Worm (Caenorhabditis elegans) whole organism, L2 larva: Measurements from ENCODE around the gene Y43F8B.20.

Experiments used
- R02D3.7 ChIP-seq: fragments of 150-350 bp; optimal IDR thresholded peaks from 2 replicates; lab custom pipeline; 2014; ENCODE audit warnings: missing biosample characterization, missing genetic modification characterization
- ZK546.5 ChIP-seq: sonication (generic microtip); optimal IDR thresholded peaks from 2 replicates; lab custom pipeline; 2017; ENCODE audit warnings: missing biosample characterization, missing genetic modification characterization
- aly-2 ChIP-seq: fragments of 150-350 bp; optimal IDR thresholded peaks from 2 replicates; lab custom pipeline; 2014; ENCODE audit warnings: missing biosample characterization, missing genetic modification characterization
- ama-1 ChIP-seq: fragments of 150-350 bp; optimal IDR thresholded peaks from 2 replicates; lab custom pipeline; 2018; ENCODE audit warnings: inconsistent platforms
- ceh-16 ChIP-seq: fragments of 150-350 bp; optimal IDR thresholded peaks from 2 replicates; lab custom pipeline; 2014; ENCODE audit warnings: missing biosample characterization, missing genetic modification characterization
- ceh-82 ChIP-seq: fragments of 150-350 bp; optimal IDR thresholded peaks from 2 replicates; lab custom pipeline; 2014; ENCODE audit warnings: missing biosample characterization, missing genetic modification characterization
- dmd-4 ChIP-seq: sonication (generic microtip); optimal IDR thresholded peaks from 2 replicates; lab custom pipeline; 2017; ENCODE audit warnings: missing biosample characterization, missing genetic modification characterization
- fos-1 ChIP-seq: fragments of 150-350 bp; optimal IDR thresholded peaks from 2 replicates; lab custom pipeline; 2014; ENCODE audit warnings: missing biosample characterization, missing genetic modification characterization
- mdl-1 ChIP-seq, 2 experiments: fragments of 150-350 bp in 1 of 2; sonication (generic microtip) in 1 of 2; optimal IDR thresholded peaks; 2 replicates each; lab custom pipeline; 2017; ENCODE audit warnings: missing biosample characterization in 2 of 2, missing genetic modification characterization in 2 of 2
- nhr-11 ChIP-seq: fragments of 150-350 bp; optimal IDR thresholded peaks from 2 replicates; lab custom pipeline; 2014; ENCODE audit warnings: missing biosample characterization, missing genetic modification characterization
- unc-55 ChIP-seq: fragments of 150-350 bp; sonication (generic microtip); optimal IDR thresholded peaks from 3 replicates; lab custom pipeline; 2014; ENCODE audit warnings: missing biosample characterization, missing genetic modification reagents, missing genetic modification characterization
- unc-62 ChIP-seq: fragments of 150-350 bp; optimal IDR thresholded peaks from 2 replicates; lab custom pipeline; 2014; ENCODE audit warnings: missing biosample characterization, missing genetic modification reagents, missing genetic modification characterization
- ztf-11 ChIP-seq: sonication (generic microtip); optimal IDR thresholded peaks from 2 replicates; lab custom pipeline; 2017; ENCODE audit warnings: missing biosample characterization, missing genetic modification characterization
- ztf-4 ChIP-seq: fragments of 150-350 bp; optimal IDR thresholded peaks from 2 replicates; lab custom pipeline; 2014; ENCODE audit warnings: missing biosample characterization, missing genetic modification characterization

- TF ChIP-seq ceh-16 (no peak), unc-62 (GFP tag; lab: Kevin White, UChicago) (no peak), mdl-1 (tag; optimal IDR thresholded peaks at IDR 0.05; lab: Kevin White, UChicago) (no peak), ceh-82 (tag; lab: Kevin White, UChicago) (no peak), nhr-11 (tag; lab: Kevin White, UChicago) (no peak), fos-1 (no peak), dmd-4 (tag; lab: Kevin White, UChicago) (no peak), aly-2 (tag; lab: Kevin White, UChicago) (no peak), ztf-11 (no peak), R02D3.7 (tag; lab: Kevin White, UChicago) (no peak), unc-55 (GFP tag; lab: Kevin White, UChicago) (no peak), ZK546.5 (tag; lab: Kevin White, UChicago) (no peak), ama-1 (lab: Kevin White, UChicago) (no peak), ztf-4 (tag; lab: Kevin White, UChicago) (no peak)
Observed at ce11 chrV:19550294-19550693, 705 bp upstream of the Y43F8B.20 start.
